Worm (Caenorhabditis elegans): ENCODE results near the gene ZK402.1.
"Not testable (repeated sequence)": the region's sequence is repeated elsewhere in the genome, so short reads cannot be mapped to it uniquely, and the experiment has no call there.

ZK402.1 gene

DNA sequence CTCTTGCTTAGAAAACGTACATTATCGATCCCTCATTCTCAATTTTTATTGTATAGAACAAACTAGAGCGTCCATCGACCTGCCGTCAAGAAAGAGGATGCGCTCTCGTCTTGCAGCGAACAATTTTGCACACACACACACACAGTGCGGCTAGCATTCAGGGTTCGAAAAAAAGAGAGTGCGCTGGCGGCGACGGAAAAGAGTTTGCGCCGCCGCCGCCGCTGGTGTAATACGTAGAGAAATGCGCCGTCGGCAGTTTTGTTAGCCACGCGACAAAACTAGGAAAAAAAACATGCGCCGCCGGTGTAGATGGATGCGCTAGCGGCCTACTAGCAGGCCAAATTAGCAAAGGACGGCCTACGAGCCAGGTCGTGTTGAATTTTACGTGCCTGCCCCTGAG is 20.5 kb upstream of the ZK402.1 start:
- no peak for TF ChIP-seq flt-1 (GFP tag; IDR thresholded peaks at IDR 0.05)
- no peak for TF ChIP-seq ref-1 (GFP tag; conservative IDR thresholded peaks at IDR 0.05)
- no peak for TF ChIP-seq med-1 (GFP tag; optimal IDR thresholded peaks at IDR 0.05; ENCODE audit: insufficient read depth)
- no peak for TF ChIP-seq tab-1 (GFP tag; IDR thresholded peaks at IDR 0.05)
- no peak for TF ChIP-seq T22C8.4 (GFP tag; IDR thresholded peaks at IDR 0.05)
- TF ChIP-seq klf-2 (GFP tag; conservative IDR thresholded peaks at IDR 0.05) = no peak
- no peak for TF ChIP-seq cog-1 (tag; optimal IDR thresholded peaks at IDR 0.05)
- TF ChIP-seq ztf-29 (GFP tag; IDR thresholded peaks at IDR 0.05) = no peak

DNA sequence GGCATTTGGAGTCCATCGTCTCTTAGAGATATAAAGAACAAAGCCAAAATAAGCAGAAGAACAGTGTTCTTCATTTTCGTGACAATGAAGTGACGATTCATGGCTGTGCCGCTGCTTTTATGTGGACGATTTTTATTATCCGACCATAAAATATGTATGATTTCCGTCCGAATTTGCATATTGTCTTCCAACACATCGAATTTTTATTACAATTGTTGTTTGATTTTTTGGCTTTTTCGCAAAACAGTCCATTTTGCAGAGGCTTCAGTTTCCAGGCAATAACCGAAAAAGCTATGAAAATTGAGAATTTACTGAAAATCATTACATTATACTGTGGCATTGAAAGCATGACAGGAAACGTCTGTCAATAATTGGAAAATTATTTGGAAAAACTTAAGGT is 19.5 kb upstream of the ZK402.1 start, which contains the start of gene F56C3.8:
Gene F56C3.8, minus strand, starts transcription at position 101 of the 400 bp plus-strand sequence.
- TF ChIP-seq ztf-23 (GFP tag; IDR thresholded peaks at IDR 0.05) (no peak), flt-1 (GFP tag; IDR thresholded peaks at IDR 0.05) (no peak), cog-1 (tag; optimal IDR thresholded peaks at IDR 0.05) (no peak), klf-2 (GFP tag; conservative IDR thresholded peaks at IDR 0.05) (no peak), ref-1 (GFP tag; conservative IDR thresholded peaks at IDR 0.05) (no peak), ztf-29 (GFP tag; IDR thresholded peaks at IDR 0.05) (no peak), med-1 (GFP tag; optimal IDR thresholded peaks at IDR 0.05; ENCODE audit: insufficient read depth) (no peak), T22C8.4 (GFP tag; IDR thresholded peaks at IDR 0.05) (no peak), tab-1 (GFP tag; IDR thresholded peaks at IDR 0.05) (no peak)

DNA sequence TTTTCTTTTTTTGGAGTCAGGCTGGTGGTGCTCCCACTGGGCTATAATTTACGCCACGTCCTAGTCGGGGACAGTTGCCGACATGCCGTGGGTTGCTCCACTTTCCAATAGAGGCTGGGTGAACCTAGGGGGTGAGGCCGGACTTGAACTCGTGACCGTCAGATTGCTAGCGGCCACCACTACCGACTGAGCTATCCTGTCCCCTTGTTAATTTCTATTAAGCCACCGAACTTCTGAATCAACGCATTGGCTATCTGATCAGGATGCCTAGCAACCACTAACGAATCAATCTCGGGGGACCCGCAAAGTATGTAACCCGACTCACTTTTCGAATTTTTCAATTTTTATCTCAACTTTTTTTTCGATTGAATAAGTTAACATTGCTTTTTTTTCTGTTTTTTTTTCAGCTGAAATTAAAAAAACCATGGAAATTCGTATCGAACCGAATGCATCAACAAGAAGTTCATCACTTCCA is 17.1 kb upstream of the ZK402.1 start, which contains the start of gene F56C3.1:
Gene F56C3.1, plus strand, starts transcription at position 425 of the 475 bp plus-strand sequence.
- no peak for TF ChIP-seq flt-1 (GFP tag; IDR thresholded peaks at IDR 0.05)
- TF ChIP-seq ztf-23 (GFP tag; IDR thresholded peaks at IDR 0.05) = no peak
- no peak for TF ChIP-seq tab-1 (GFP tag; IDR thresholded peaks at IDR 0.05)
- TF ChIP-seq ref-1 (GFP tag; conservative IDR thresholded peaks at IDR 0.05) = no peak

DNA sequence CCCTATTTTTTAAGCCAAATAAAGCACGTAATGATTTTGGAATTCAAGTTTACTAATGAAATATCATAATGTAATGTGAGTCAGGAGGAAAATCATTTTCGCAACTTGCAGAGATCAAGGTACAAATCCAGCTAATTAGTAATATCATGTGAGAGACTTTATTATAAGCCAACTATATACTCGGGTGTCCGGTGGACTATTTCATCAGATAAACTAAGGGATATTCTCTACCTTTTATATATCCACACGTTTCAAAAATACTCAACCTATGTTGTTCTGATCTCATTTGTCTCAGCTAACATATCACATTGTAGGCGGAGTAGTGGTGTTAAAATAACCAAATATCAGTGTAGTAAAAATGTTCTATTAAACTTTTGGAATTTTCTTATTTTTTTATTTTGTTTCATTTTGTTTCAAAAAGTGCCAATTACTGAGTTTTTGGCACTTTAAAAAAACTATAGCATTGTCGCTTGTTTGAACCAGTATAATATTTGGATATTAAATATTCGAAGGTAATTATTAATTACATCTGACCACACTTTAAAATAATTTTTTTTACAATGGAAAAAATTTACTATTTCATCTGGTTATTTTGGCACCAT is 14.6 kb upstream of the ZK402.1 start:
- TF ChIP-seq cog-1 (tag; optimal IDR thresholded peaks at IDR 0.05) (peak; percentile 40), klf-2 (GFP tag; conservative IDR thresholded peaks at IDR 0.05) (no peak)

DNA sequence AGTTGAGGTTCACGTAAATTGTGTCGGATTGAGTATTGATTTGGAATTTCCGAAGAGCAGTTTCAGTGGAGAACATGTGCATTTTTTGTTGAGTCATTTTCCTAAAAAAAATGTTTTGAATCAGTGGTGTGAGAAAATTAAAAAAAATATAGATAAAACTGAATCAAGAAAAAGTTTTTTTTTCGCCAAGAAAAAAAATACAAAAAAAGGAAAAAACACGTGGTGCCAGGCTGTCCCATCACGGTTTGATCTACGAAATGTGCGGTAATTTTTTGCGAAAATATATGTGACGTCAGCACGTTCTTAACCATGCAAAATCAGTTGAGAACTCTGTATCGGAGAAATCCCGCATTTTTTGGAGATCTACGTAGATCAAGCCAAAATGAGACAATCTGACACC is 10.2 kb upstream of the ZK402.1 start, which contains the start of gene F56C3.9:
Gene F56C3.9, minus strand, starts transcription at position 101 of the 400 bp plus-strand sequence.
- TF ChIP-seq ref-1 (GFP tag; conservative IDR thresholded peaks at IDR 0.05) = no peak

DNA sequence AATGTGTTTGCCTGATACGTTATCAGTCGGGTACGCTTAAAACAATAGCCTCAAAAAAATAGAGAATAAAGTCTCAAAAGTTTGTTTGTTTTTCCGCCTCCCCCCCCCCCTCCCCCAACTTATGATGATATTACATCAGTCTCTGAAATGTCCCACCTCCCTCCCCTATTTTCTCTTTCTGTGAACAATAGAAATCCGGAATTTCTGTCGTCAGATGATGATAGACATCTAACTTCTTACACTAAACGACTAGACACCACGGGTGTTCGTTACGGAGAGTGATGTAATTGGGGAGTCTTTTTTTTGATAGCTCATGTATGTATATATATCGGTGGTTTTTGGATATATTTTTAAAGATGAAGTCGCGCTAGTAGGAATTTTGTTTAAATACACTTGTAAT is 9.6 kb upstream of the ZK402.1 start:
- no peak for TF ChIP-seq tab-1 (GFP tag; IDR thresholded peaks at IDR 0.05)
- TF ChIP-seq ref-1 (GFP tag; conservative IDR thresholded peaks at IDR 0.05) = no peak
- TF ChIP-seq med-1 (GFP tag; optimal IDR thresholded peaks at IDR 0.05; ENCODE audit: insufficient read depth) = no peak
- no peak for TF ChIP-seq klf-2 (GFP tag; conservative IDR thresholded peaks at IDR 0.05)
- TF ChIP-seq cog-1 (tag; optimal IDR thresholded peaks at IDR 0.05) = no peak
- no peak for TF ChIP-seq ztf-23 (GFP tag; IDR thresholded peaks at IDR 0.05)
- no peak for TF ChIP-seq ztf-29 (GFP tag; IDR thresholded peaks at IDR 0.05)
- TF ChIP-seq flt-1 (GFP tag; IDR thresholded peaks at IDR 0.05) = no peak
- TF ChIP-seq T22C8.4 (GFP tag; IDR thresholded peaks at IDR 0.05) = no peak

DNA sequence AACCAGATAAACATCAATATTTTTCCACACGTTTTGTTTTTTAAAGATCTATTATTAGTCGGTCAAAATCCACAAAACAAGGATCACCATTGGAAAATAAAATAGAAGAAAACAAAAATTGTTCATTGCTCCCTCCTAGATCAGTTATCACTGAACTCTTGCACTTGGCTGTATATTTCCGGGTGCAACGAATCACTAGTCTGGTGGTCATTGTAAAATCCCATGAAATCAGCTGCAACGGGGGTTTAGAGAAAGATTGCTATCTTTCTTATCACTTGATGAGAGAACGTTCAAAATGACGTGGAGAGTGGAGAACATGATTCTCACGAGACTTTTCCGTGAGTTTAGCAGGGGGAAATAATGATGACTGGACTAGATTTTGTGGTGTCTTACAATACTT is 8.3 kb upstream of the ZK402.1 start:
- no peak for TF ChIP-seq tab-1 (GFP tag; IDR thresholded peaks at IDR 0.05)
- no peak for TF ChIP-seq ref-1 (GFP tag; conservative IDR thresholded peaks at IDR 0.05)
- TF ChIP-seq flt-1 (GFP tag; IDR thresholded peaks at IDR 0.05) = no peak
- TF ChIP-seq cog-1 (tag; optimal IDR thresholded peaks at IDR 0.05) = no peak
- no peak for TF ChIP-seq ztf-23 (GFP tag; IDR thresholded peaks at IDR 0.05)
- TF ChIP-seq T22C8.4 (GFP tag; IDR thresholded peaks at IDR 0.05) = no peak

DNA sequence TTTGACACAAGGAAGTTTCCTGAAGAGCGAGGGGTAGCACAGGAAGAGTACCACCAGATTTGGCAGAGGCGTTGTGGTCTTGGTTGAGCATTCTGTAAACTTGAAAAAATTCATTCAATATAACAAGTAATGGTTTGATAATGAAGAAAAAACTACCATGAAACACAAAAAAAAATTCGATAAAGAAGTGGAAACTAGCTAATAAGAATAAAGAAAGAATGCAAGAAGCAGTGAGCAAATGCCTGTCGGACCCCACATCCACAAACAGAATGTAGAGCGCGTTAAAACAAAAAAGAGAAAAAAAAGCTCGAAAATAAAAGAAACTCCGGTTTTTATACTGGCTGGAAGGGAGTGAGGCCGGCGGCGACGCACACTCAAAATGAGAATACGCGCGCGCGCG is 6.6 kb upstream of the ZK402.1 start, which contains the start of gene H39E20.1:
Gene H39E20.1, minus strand, starts transcription at position 101 of the 400 bp plus-strand sequence.
- no peak for TF ChIP-seq cog-1 (tag; optimal IDR thresholded peaks at IDR 0.05)
- no peak for TF ChIP-seq T22C8.4 (GFP tag; IDR thresholded peaks at IDR 0.05)
- no peak for TF ChIP-seq ztf-29 (GFP tag; IDR thresholded peaks at IDR 0.05)
- no peak for TF ChIP-seq klf-2 (GFP tag; conservative IDR thresholded peaks at IDR 0.05)
- TF ChIP-seq ztf-23 (GFP tag; IDR thresholded peaks at IDR 0.05) = no peak
- TF ChIP-seq med-1 (GFP tag; optimal IDR thresholded peaks at IDR 0.05; ENCODE audit: insufficient read depth) = no peak
- no peak for TF ChIP-seq flt-1 (GFP tag; IDR thresholded peaks at IDR 0.05)
- no peak for TF ChIP-seq tab-1 (GFP tag; IDR thresholded peaks at IDR 0.05)
- no peak for TF ChIP-seq ref-1 (GFP tag; conservative IDR thresholded peaks at IDR 0.05)

DNA sequence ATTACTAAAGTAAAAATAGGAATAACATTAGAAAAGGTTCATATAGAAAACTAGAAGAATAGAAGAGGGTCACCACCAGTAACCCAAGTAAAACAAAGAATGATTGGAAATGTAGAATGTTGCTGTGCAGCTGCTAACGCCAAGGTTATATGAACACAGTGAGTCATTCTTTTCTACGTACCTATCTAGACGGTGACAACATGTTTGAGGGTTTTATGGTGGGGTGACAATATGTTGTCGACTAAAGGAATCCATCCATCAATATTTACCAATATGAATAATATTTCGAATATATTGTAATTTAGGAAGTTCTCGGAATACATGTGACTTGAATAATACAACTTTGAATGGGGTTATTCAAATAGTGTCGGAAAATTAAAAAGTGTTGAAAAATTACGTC is 2.8 kb upstream of the ZK402.1 start, which contains the start of gene ZK402.5:
Gene ZK402.5, minus strand, starts transcription at position 101 of the 400 bp plus-strand sequence.
- TF ChIP-seq ztf-23 (GFP tag; IDR thresholded peaks at IDR 0.05) (no peak), flt-1 (GFP tag; IDR thresholded peaks at IDR 0.05) (no peak)

DNA sequence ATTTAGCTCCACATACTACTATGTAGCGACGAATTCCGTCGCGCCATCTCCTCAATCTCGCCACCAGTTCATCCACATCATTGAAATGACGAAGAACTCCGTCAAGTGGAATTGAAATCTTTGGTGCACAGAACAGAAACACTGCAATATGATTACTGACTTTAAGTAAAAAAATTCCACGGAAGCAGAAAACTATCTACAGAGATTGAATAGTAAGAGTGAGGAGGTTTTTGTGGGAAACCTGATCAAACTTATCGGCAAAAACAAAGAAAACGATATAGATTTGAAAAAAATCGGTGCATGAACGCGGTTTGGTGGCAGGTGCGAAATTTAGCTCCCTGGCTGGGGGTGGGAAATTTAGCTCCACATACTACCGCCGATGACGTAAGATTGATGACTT is 627 bp upstream of the ZK402.1 start, which contains the start of gene ZK402.2:
Gene ZK402.2, plus strand, starts transcription at position 301 of the 400 bp plus-strand sequence.
- TF ChIP-seq ztf-23, flt-1, T22C8.4 (GFP tag; IDR thresholded peaks at IDR 0.05): not testable (repeated sequence)

DNA sequence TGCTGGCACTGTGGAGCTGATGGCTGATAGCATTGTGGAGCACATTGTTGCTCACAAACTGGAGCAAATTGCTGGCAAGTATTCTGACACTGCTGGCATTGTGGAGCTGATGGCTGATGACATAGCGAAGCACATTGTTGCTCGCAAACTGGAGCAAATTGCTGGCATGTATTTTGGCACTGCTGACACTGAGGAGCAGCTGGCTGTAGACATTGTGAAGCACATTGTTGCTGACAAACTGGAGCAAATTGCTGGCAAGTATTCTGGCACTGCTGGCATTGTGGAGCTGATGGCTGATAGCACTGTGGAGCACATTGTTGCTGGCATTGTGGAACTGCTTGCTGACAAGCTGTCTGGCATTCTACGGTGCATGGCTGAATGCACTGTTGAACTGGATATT is 5.2 kb downstream of the ZK402.1 start:
- no peak for TF ChIP-seq cog-1 (tag; optimal IDR thresholded peaks at IDR 0.05)
- no peak for TF ChIP-seq T22C8.4 (GFP tag; IDR thresholded peaks at IDR 0.05)
- no peak for TF ChIP-seq ztf-23 (GFP tag; IDR thresholded peaks at IDR 0.05)
- TF ChIP-seq ref-1 (GFP tag; conservative IDR thresholded peaks at IDR 0.05) = no peak
- no peak for TF ChIP-seq klf-2 (GFP tag; conservative IDR thresholded peaks at IDR 0.05)
- TF ChIP-seq tab-1 (GFP tag; IDR thresholded peaks at IDR 0.05) = no peak
- no peak for TF ChIP-seq ztf-29 (GFP tag; IDR thresholded peaks at IDR 0.05)
- TF ChIP-seq flt-1 (GFP tag; IDR thresholded peaks at IDR 0.05) = no peak
- TF ChIP-seq med-1 (GFP tag; optimal IDR thresholded peaks at IDR 0.05; ENCODE audit: insufficient read depth) = no peak

Data from whole organism, midembryonic.